Fruit fly (Drosophila melanogaster) whole organism, embryonic: Measurements from ENCODE around the gene CG31627.

Experiments
- Atf-2 ChIP-seq: fragments of 200-800 bp; sonication (Bioruptor generic); optimal IDR thresholded peaks from 2 replicates; lab custom pipeline; 2016; ENCODE audit warnings: missing biosample characterization, missing genetic modification characterization
- BEAF-32 ChIP-seq: fragments of 200-800 bp; sonication (Bioruptor generic); optimal IDR thresholded peaks from 3 replicates; lab custom pipeline; 2017; ENCODE audit warnings: missing biosample characterization, missing genetic modification characterization, mild to moderate bottlenecking, moderate library complexity, missing genetic modification reagents
- Bgb ChIP-seq: fragments of 200-800 bp; sonication (Bioruptor generic); IDR thresholded peaks from 2 replicates; pipeline ENCODE4 v1.3.6; 2022; ENCODE audit warnings: missing biosample characterization, missing genetic modification characterization; ENCODE audit not compliant: partially characterized antibody
- CG10274 ChIP-seq: fragments of 200-800 bp; sonication (Bioruptor generic); optimal IDR thresholded peaks from 3 replicates; lab custom pipeline; 2017; ENCODE audit warnings: missing biosample characterization, mild to moderate bottlenecking, missing genetic modification characterization
- CG10366 ChIP-seq: fragments of 200-800 bp; sonication (Bioruptor generic); IDR thresholded peaks from 2 replicates; pipeline ENCODE4 v1.3.6; 2022; ENCODE audit warnings: missing biosample characterization, missing genetic modification characterization
- CG10431 ChIP-seq: fragments of 200-800 bp; sonication (Bioruptor generic); optimal IDR thresholded peaks from 3 replicates; lab custom pipeline; 2018; ENCODE audit warnings: missing biosample characterization, mild to moderate bottlenecking, missing genetic modification characterization
- CG10462 ChIP-seq: fragments of 200-800 bp; sonication (Bioruptor generic); optimal IDR thresholded peaks from 2 replicates; lab custom pipeline; 2016; ENCODE audit warnings: missing biosample characterization, missing genetic modification characterization
- CG12104 ChIP-seq: fragments of 200-800 bp; sonication (Bioruptor generic); optimal IDR thresholded peaks from 3 replicates; lab custom pipeline; 2016; ENCODE audit warnings: missing biosample characterization, missing genetic modification characterization
- CG12299 ChIP-seq: fragments of 200-800 bp; sonication (Bioruptor generic); optimal IDR thresholded peaks from 2 replicates; lab custom pipeline; 2018; ENCODE audit warnings: missing biosample characterization, mild to moderate bottlenecking, missing genetic modification characterization
- CG12744 ChIP-seq: fragments of 200-800 bp; sonication (Bioruptor generic); optimal IDR thresholded peaks from 2 replicates; lab custom pipeline; 2016; ENCODE audit warnings: missing biosample characterization, missing genetic modification characterization
- CG12769 ChIP-seq: fragments of 200-800 bp; sonication (Bioruptor generic); optimal IDR thresholded peaks from 2 replicates; lab custom pipeline; 2019; ENCODE audit warnings: missing biosample characterization, mild to moderate bottlenecking, missing genetic modification characterization, moderate library complexity
- CG14050 ChIP-seq: fragments of 200-800 bp; sonication (Bioruptor generic); IDR thresholded peaks from 3 replicates; pipeline ENCODE4 v1.3.6; 2022; ENCODE audit warnings: missing biosample characterization, missing genetic modification characterization
- CG14441 ChIP-seq: fragments of 200-800 bp; sonication (Bioruptor generic); IDR thresholded peaks from 2 replicates; pipeline ENCODE4 v1.3.6; 2022; ENCODE audit warnings: missing biosample characterization, missing genetic modification characterization
- CG14965 ChIP-seq: fragments of 200-800 bp; sonication (Bioruptor generic); optimal IDR thresholded peaks from 2 replicates; lab custom pipeline; 2016; ENCODE audit warnings: missing biosample characterization, missing genetic modification characterization, borderline replicate concordance
- CG15514 ChIP-seq: fragments of 200-800 bp; sonication (Bioruptor generic); optimal IDR thresholded peaks from 3 replicates; lab custom pipeline; 2017; ENCODE audit warnings: missing biosample characterization, missing genetic modification characterization, mild to moderate bottlenecking, moderate library complexity, missing genetic modification reagents
- CG1832 ChIP-seq: fragments of 200-800 bp; sonication (Bioruptor generic); optimal IDR thresholded peaks from 2 replicates; lab custom pipeline; 2017; ENCODE audit warnings: missing biosample characterization, mild to moderate bottlenecking, missing genetic modification characterization, inconsistent platforms
- CG2889 ChIP-seq: fragments of 200-800 bp; sonication (Bioruptor generic); IDR thresholded peaks from 3 replicates; pipeline ENCODE4 v1.3.6; 2022; ENCODE audit warnings: missing biosample characterization, missing genetic modification characterization
- CG31224 ChIP-seq: fragments of 200-800 bp; sonication (Bioruptor generic); IDR thresholded peaks from 2 replicates; pipeline ENCODE4 v1.3.6; 2022; ENCODE audit warnings: missing biosample characterization, missing genetic modification characterization
- CG4707 ChIP-seq: fragments of 200-800 bp; sonication (Bioruptor generic); optimal IDR thresholded peaks from 2 replicates; lab custom pipeline; 2018; ENCODE audit warnings: missing biosample characterization, mild to moderate bottlenecking, missing genetic modification characterization, moderate library complexity
- CG6689 ChIP-seq: fragments of 200-800 bp; sonication (Bioruptor generic); IDR thresholded peaks from 2 replicates; pipeline ENCODE4 v1.3.6; 2022; ENCODE audit warnings: missing biosample characterization, missing genetic modification characterization
- CG7271 ChIP-seq: fragments of 200-800 bp; sonication (Bioruptor generic); optimal IDR thresholded peaks from 2 replicates; lab custom pipeline; 2018; ENCODE audit warnings: missing biosample characterization, mild to moderate bottlenecking, missing genetic modification characterization, moderate library complexity
- Doc2 ChIP-seq: fragments of 200-800 bp; sonication (Bioruptor generic); IDR thresholded peaks from 2 replicates; pipeline ENCODE4 v1.3.6; 2022; ENCODE audit warnings: missing biosample characterization, missing genetic modification characterization
- E2f2 ChIP-seq: fragments of 200-800 bp; sonication (Bioruptor generic); IDR thresholded peaks from 2 replicates; pipeline ENCODE4 v1.3.6; 2022; ENCODE audit warnings: missing biosample characterization, missing genetic modification characterization
- Gsc ChIP-seq: fragments of 200-800 bp; sonication (Bioruptor generic); IDR thresholded peaks from 2 replicates; pipeline ENCODE4 v1.3.6; 2022; ENCODE audit warnings: missing biosample characterization, missing genetic modification characterization
- Gug ChIP-seq: fragments of 200-800 bp; sonication (Bioruptor generic); IDR thresholded peaks from 4 replicates; pipeline ENCODE4 v1.3.6; 2022; ENCODE audit warnings: missing biosample characterization, missing genetic modification characterization
- PHDP ChIP-seq: fragments of 200-800 bp; sonication (Bioruptor generic); optimal IDR thresholded peaks from 3 replicates; lab custom pipeline; 2018; ENCODE audit warnings: missing biosample characterization, mild to moderate bottlenecking, missing genetic modification characterization, moderate library complexity
- Ravus ChIP-seq: fragments of 200-800 bp; sonication (Bioruptor generic); IDR thresholded peaks from 2 replicates; pipeline ENCODE4 v1.3.6; 2022; ENCODE audit warnings: missing biosample characterization, missing genetic modification characterization
- Xrp1 ChIP-seq: fragments of 200-800 bp; sonication (Bioruptor generic); IDR thresholded peaks from 2 replicates; pipeline ENCODE4 v1.3.6; 2022; ENCODE audit warnings: missing biosample characterization, missing genetic modification characterization
- YL-1 ChIP-seq: fragments of 200-800 bp; sonication (Bioruptor generic); optimal IDR thresholded peaks from 3 replicates; lab custom pipeline; 2017; ENCODE audit warnings: missing biosample characterization, mild to moderate bottlenecking, missing genetic modification characterization
- ash1 ChIP-seq: fragments of 200-800 bp; sonication (Bioruptor generic); optimal IDR thresholded peaks from 2 replicates; lab custom pipeline; 2018; ENCODE audit warnings: missing biosample characterization, mild to moderate bottlenecking, missing genetic modification characterization
- bab2 ChIP-seq: fragments of 200-800 bp; sonication (Bioruptor generic); optimal IDR thresholded peaks from 2 replicates; lab custom pipeline; 2016; ENCODE audit warnings: missing biosample characterization, missing genetic modification characterization
- cato ChIP-seq: fragments of 200-800 bp; sonication (Bioruptor generic); optimal IDR thresholded peaks from 2 replicates; lab custom pipeline; 2016; ENCODE audit warnings: missing biosample characterization, missing genetic modification characterization, borderline replicate concordance
- eyg ChIP-seq: fragments of 200-800 bp; sonication (Bioruptor generic); optimal IDR thresholded peaks from 3 replicates; lab custom pipeline; 2016; ENCODE audit warnings: missing biosample characterization, missing genetic modification characterization
- fd96Cb ChIP-seq: fragments of 200-800 bp; sonication (Bioruptor generic); optimal IDR thresholded peaks from 2 replicates; lab custom pipeline; 2018; ENCODE audit warnings: missing biosample characterization, mild to moderate bottlenecking, missing genetic modification characterization, moderate library complexity
- gce ChIP-seq: fragments of 200-800 bp; sonication (Bioruptor generic); IDR thresholded peaks from 3 replicates; pipeline ENCODE4 v1.3.6; 2022; ENCODE audit warnings: missing biosample characterization, missing genetic modification characterization
- gem ChIP-seq: fragments of 200-800 bp; sonication (Bioruptor generic); optimal IDR thresholded peaks from 2 replicates; lab custom pipeline; 2019; ENCODE audit warnings: missing biosample characterization, mild to moderate bottlenecking, missing genetic modification characterization, moderate library complexity
- insv ChIP-seq, 2 experiments: fragments of 200-800 bp; sonication (Bioruptor generic); optimal IDR thresholded peaks; 3 replicates each; lab custom pipeline; 2016 to 2018; ENCODE audit warnings: missing biosample characterization in 2 of 2, missing genetic modification characterization in 2 of 2
- jigr1 ChIP-seq: fragments of 200-800 bp; sonication (Bioruptor generic); IDR thresholded peaks from 3 replicates; pipeline ENCODE4 v1.3.6; 2022; ENCODE audit warnings: missing biosample characterization, missing genetic modification characterization
- klu ChIP-seq: fragments of 200-800 bp; sonication (Bioruptor generic); IDR thresholded peaks from 2 replicates; pipeline ENCODE4 v1.3.6; 2022; ENCODE audit warnings: missing biosample characterization, missing genetic modification characterization
- kni ChIP-seq: fragments of 200-800 bp; sonication (Bioruptor generic); optimal IDR thresholded peaks from 3 replicates; lab custom pipeline; 2017; ENCODE audit warnings: mild to moderate bottlenecking, missing biosample characterization, missing genetic modification reagents, missing genetic modification characterization
- lov ChIP-seq, 2 experiments: fragments of 200-800 bp in 1 of 2; fragments of >200 bp in 1 of 2; sonication (Bioruptor generic) in 1 of 2; IDR thresholded peaks in 1 of 2; optimal IDR thresholded peaks in 1 of 2; 2 replicates in 1 of 2; 3 replicates in 1 of 2; pipeline versions ENCODE4 v1.3.6 to Lab custom; 2017 to 2022; ENCODE audit warnings: missing biosample characterization in 1 of 2, missing genetic modification characterization in 1 of 2
- luna ChIP-seq: fragments of 200-800 bp; sonication (Bioruptor generic); optimal IDR thresholded peaks from 2 replicates; lab custom pipeline; 2016; ENCODE audit warnings: missing biosample characterization, missing genetic modification characterization
- pfk ChIP-seq: fragments of 200-800 bp; sonication (Bioruptor generic); optimal IDR thresholded peaks from 2 replicates; lab custom pipeline; 2018; ENCODE audit warnings: missing biosample characterization, mild to moderate bottlenecking, missing genetic modification characterization, moderate library complexity
- rib ChIP-seq: fragments of 200-800 bp; sonication (Bioruptor generic); IDR thresholded peaks from 2 replicates; pipeline ENCODE4 v1.3.6; 2022; ENCODE audit warnings: missing biosample characterization, missing genetic modification characterization
- sens-2 ChIP-seq: fragments of 200-800 bp; sonication (Bioruptor generic); IDR thresholded peaks from 2 replicates; pipeline ENCODE4 v1.3.6; 2022; ENCODE audit warnings: missing biosample characterization, missing genetic modification characterization
- sr ChIP-seq: fragments of 200-800 bp; sonication (Bioruptor generic); IDR thresholded peaks from 3 replicates; pipeline ENCODE4 v1.3.6; 2022; ENCODE audit warnings: missing biosample characterization, missing genetic modification characterization
- wdn ChIP-seq: fragments of 200-800 bp; sonication (Bioruptor generic); IDR thresholded peaks from 2 replicates; pipeline ENCODE4 v1.3.6; 2022; ENCODE audit warnings: missing biosample characterization, missing genetic modification characterization
- wor ChIP-seq: fragments of 200-800 bp; sonication (Bioruptor generic); IDR thresholded peaks from 2 replicates; pipeline ENCODE4 v1.3.6; 2022; ENCODE audit warnings: missing biosample characterization, missing genetic modification characterization
- yki ChIP-seq: fragments of >200 bp; optimal IDR thresholded peaks from 3 replicates; lab custom pipeline; 2018
- zf30C ChIP-seq: fragments of 200-800 bp; sonication (Bioruptor generic); optimal IDR thresholded peaks from 3 replicates; lab custom pipeline; 2018; ENCODE audit warnings: missing biosample characterization, mild to moderate bottlenecking, missing genetic modification characterization

Gene CG31627

DNA sequence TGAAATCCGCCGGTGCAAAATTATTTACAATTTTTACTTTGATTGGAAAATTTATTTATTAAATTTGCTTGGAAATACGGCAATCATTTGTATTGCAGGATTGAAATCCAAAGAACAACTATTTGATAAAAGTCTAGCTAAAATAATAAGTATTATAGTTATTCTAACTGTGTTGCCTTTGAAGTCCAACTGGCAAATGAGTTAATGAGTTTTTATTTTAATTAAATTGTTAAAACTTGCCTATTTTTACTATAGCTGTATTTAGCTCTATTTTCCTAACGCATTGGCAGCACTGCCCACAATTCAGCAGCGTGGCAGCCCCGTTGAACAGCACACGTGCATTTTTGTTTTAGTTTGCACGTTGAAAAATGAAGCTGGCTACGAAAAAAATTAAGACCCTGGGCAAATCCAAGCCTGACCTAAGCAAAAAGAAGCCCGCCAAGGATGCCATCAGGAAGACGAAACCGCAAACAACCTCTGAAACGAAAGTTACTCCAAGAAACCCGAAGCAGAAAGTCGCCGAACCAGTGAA lies 9.6 kb upstream of the CG31627 start, which contains the start of gene Noc2 (continued):
- no peak for TF ChIP-seq lov (optimal IDR thresholded peaks at IDR 0.05; lab: Kevin White, UChicago)
- TF ChIP-seq lov (GFP tag; IDR thresholded peaks at IDR 0.05; lab: Robert Waterston, UW), result no peak
- peak; percentile 45 for TF ChIP-seq CG10366
- TF ChIP-seq CG12104 (GFP tag; lab: Kevin White, UChicago), result no peak
- TF ChIP-seq BEAF-32, result peak; percentile 23

DNA sequence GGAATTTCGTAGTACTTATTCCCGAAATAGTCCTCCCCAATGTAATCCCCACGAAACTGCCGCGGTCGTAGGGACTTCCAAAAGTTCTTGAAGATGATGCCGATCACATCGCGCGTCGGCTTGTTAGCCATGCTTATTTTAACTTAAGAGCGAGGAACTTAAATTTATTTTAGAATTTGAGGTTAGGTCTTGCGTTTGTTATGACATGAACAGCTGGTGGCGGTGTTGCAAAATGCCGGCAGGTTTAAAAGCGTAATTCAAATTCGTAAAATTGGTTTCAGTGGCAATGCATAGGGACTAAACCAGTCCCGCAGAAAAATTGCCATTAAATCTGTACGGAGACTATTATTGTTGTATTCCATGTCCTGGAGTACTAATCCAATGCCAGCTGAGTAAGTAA lies 6.6 kb upstream of the CG31627 start:
- TF ChIP-seq rib (GFP tag; lab: Robert Waterston, UW) (no peak), CG14050 (GFP tag; lab: Robert Waterston, UW) (no peak), Doc2 (GFP tag; lab: Robert Waterston, UW) (no peak), CG10462 (GFP tag; lab: Kevin White, UChicago) (no peak), CG10274 (GFP tag; lab: Kevin White, UChicago) (no peak), CG12769 (no peak), CG2889 (no peak), bab2 (GFP tag; lab: Kevin White, UChicago) (no peak), CG12744 (GFP tag; lab: Kevin White, UChicago) (no peak), sr (GFP tag; lab: Robert Waterston, UW) (no peak), wdn (GFP tag; lab: Robert Waterston, UW) (no peak), cato (GFP tag; lab: Kevin White, UChicago) (no peak), klu (GFP tag; lab: Robert Waterston, UW) (no peak), E2f2 (peak; percentile 93), pfk (no peak), CG15514 (peak; percentile 55), yki (lab: Kevin White, UChicago) (no peak), Gug (GFP tag; lab: Robert Waterston, UW) (no peak), kni (GFP tag; lab: Kevin White, UChicago) (no peak), fd96Cb (tag; lab: Kevin White, UChicago) (no peak), gce (GFP tag; lab: Robert Waterston, UW) (no peak), sens-2 (GFP tag; lab: Robert Waterston, UW) (no peak), CG4707 (GFP tag; lab: Kevin White, UChicago) (no peak), CG6689 (GFP tag; lab: Robert Waterston, UW) (no peak), CG10431 (GFP tag; lab: Kevin White, UChicago) (no peak), CG12299 (no peak), insv (GFP tag; optimal IDR thresholded peaks at IDR 0.05; lab: Kevin White, UChicago) (no peak), eyg (GFP tag; lab: Kevin White, UChicago) (no peak), ash1 (GFP tag; lab: Kevin White, UChicago) (no peak), CG10366 (no peak), CG7271 (tag; lab: Kevin White, UChicago) (no peak), gem (tag; lab: Kevin White, UChicago) (no peak), YL-1 (GFP tag; lab: Kevin White, UChicago) (peak; percentile 85), Gsc (GFP tag; lab: Robert Waterston, UW) (no peak), Atf-2 (GFP tag; lab: Kevin White, UChicago) (no peak), CG1832 (no peak), CG14441 (GFP tag; lab: Robert Waterston, UW) (no peak), jigr1 (no peak), wor (GFP tag; lab: Robert Waterston, UW) (no peak), Ravus (no peak), Bgb (no peak), CG31224 (no peak), luna (GFP tag; lab: Kevin White, UChicago) (no peak), Xrp1 (GFP tag; lab: Robert Waterston, UW) (peak; percentile 29; the same call in 1 of the 2 replicates), CG14965 (GFP tag; lab: Kevin White, UChicago) (no peak), PHDP (tag; lab: Kevin White, UChicago) (no peak), zf30C (GFP tag; lab: Kevin White, UChicago) (no peak)
